Worm (Caenorhabditis elegans) whole organism, L1 larva: ENCODE measurements around the gene Y40A1A.2.

ENCODE experiments used
- ama-1 ChIP-seq: fragments of 150-350 bp; optimal IDR thresholded peaks from 2 replicates; lab custom pipeline; 2014
- lin-13 ChIP-seq: fragments of 150-350 bp; optimal IDR thresholded peaks from 2 replicates; lab custom pipeline; 2014; ENCODE audit warnings: missing biosample characterization, missing genetic modification reagents, missing genetic modification characterization
- lin-15B ChIP-seq: fragments of 150-350 bp; sonication (generic microtip); optimal IDR thresholded peaks from 3 replicates; lab custom pipeline; 2014; ENCODE audit warnings: missing biosample characterization, missing genetic modification characterization
- mdl-1 ChIP-seq, 2 experiments: fragments of 150-350 bp; optimal IDR thresholded peaks; 2 replicates each; lab custom pipeline; 2014 to 2017; ENCODE audit warnings: missing biosample characterization in 2 of 2, missing genetic modification characterization in 2 of 2, inconsistent platforms in 1 of 2
- nhr-12 ChIP-seq: sonication (generic microtip); optimal IDR thresholded peaks from 2 replicates; lab custom pipeline; 2017; ENCODE audit warnings: missing biosample characterization, missing genetic modification characterization
- pqm-1 ChIP-seq: sonication (generic microtip); optimal IDR thresholded peaks from 3 replicates; lab custom pipeline; 2017; ENCODE audit warnings: missing biosample characterization, missing genetic modification characterization
- tbx-2 ChIP-seq: sonication (generic microtip); optimal IDR thresholded peaks from 2 replicates; lab custom pipeline; 2016; ENCODE audit warnings: missing genetic modification characterization, missing compliant biosample characterization
- unc-86 ChIP-seq: sonication (generic microtip); optimal IDR thresholded peaks from 2 replicates; lab custom pipeline; 2016; ENCODE audit warnings: missing genetic modification characterization, missing compliant biosample characterization
- zag-1 ChIP-seq: fragments of 150-350 bp; optimal IDR thresholded peaks from 2 replicates; lab custom pipeline; 2014; ENCODE audit warnings: missing biosample characterization, missing genetic modification characterization
- ztf-11 ChIP-seq, 2 experiments: sonication (generic microtip); optimal IDR thresholded peaks; 2 replicates each; lab custom pipeline; 2016 to 2017; ENCODE audit warnings: missing genetic modification characterization in 2 of 2, missing biosample characterization in 1 of 2, missing compliant biosample characterization in 1 of 2
- ztf-4 ChIP-seq: fragments of 150-350 bp; optimal IDR thresholded peaks from 2 replicates; lab custom pipeline; 2014; ENCODE audit warnings: missing biosample characterization, missing genetic modification characterization

- no peak for TF ChIP-seq ztf-4
- no peak for TF ChIP-seq nhr-12
- no peak for TF ChIP-seq lin-13
- no peak for TF ChIP-seq ztf-11 (tag; optimal IDR thresholded peaks at IDR 0.05; lab: Kevin White, UChicago)
- TF ChIP-seq ama-1 (lab: Kevin White, UChicago), result no peak
- no peak for TF ChIP-seq pqm-1 (tag; lab: Kevin White, UChicago)
- no peak for TF ChIP-seq zag-1 (tag; lab: Kevin White, UChicago)
- TF ChIP-seq mdl-1 (tag; optimal IDR thresholded peaks at IDR 0.05; lab: Kevin White, UChicago), result no peak
- TF ChIP-seq lin-15B (tag; lab: Kevin White, UChicago), result no peak
- TF ChIP-seq unc-86 (tag; lab: Kevin White, UChicago), result no peak
- no peak for TF ChIP-seq tbx-2 (tag; lab: Kevin White, UChicago)
Observed at ce11 chrX:2000517-2000916, 10.0 kb downstream of the Y40A1A.2 start.
